Worm (Caenorhabditis elegans): Measurements from ENCODE around the gene F40G12.9.
A peak's percentile ranks its signal among the peaks of the same experiment; 100 is the strongest.

Gene F40G12.9

DNA sequence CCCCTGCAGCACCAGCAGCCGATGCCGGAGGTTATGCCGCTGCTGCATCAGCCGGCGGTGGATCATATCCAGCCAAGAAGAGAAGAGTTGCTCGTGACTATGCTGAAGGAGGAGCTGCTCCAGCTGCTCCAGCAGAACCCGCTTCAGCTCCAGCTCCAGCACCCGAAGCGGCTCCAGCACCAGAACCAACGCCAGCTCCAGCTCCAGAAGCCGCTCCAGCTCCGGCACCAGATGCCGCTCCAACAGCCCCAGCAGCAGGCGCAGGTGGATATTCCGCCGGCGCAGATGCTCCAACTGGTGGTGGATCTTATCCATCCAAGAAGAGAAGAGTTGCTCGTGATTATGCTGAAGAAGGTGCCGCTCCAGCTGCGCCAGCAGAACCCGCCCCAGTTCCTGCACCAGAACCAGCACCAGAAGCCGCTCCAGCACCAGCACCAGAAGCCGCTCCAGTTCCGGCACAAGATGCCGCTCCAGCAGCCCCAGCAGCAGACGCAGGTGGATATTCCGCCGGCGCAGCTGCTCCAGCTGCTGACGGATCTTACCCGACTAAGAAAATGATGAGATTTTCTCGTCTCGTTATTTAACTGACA lies 38.4 kb downstream of the F40G12.9 start:
- TF ChIP-seq madf-5 (GFP tag; IDR thresholded peaks at IDR 0.05) (no peak), lim-7 (GFP tag; IDR thresholded peaks at IDR 0.05) (0 out of 2 replicates have a peak, but pooled peaks have one; percentile 55), pha-4 (GFP tag; IDR thresholded peaks at IDR 0.05) (peak; percentile 33; the same call in 1 of the 2 replicates), pha-4 (tag; optimal IDR thresholded peaks at IDR 0.05) (no peak), dve-1 (tag; optimal IDR thresholded peaks at IDR 0.05; ENCODE audit: insufficient read depth) (no peak), set-16 (GFP tag; IDR thresholded peaks at IDR 0.05) (peak; percentile 99), tra-1 (GFP tag; IDR thresholded peaks at IDR 0.05) (no peak), mdt-29 (GFP tag; IDR thresholded peaks at IDR 0.05) (no peak), cey-2 (tag; optimal IDR thresholded peaks at IDR 0.05; ENCODE audit: borderline replicate concordance, insufficient read depth) (no peak), mdl-1 (tag; optimal IDR thresholded peaks at IDR 0.05) (no peak), lin-13 (GFP tag; optimal IDR thresholded peaks at IDR 0.05) (no peak), lin-1 (GFP tag; IDR thresholded peaks at IDR 0.05) (no peak), hlh-30 (tag; optimal IDR thresholded peaks at IDR 0.05; ENCODE audit: insufficient read depth) (no peak), T20F7.1 (GFP tag; optimal IDR thresholded peaks at IDR 0.05) (no peak), mxl-3 (GFP tag; optimal IDR thresholded peaks at IDR 0.05) (no peak), tag-97 (GFP tag; IDR thresholded peaks at IDR 0.05) (no peak), ZK337.2 (GFP tag; IDR thresholded peaks at IDR 0.05) (no peak), hmg-1.1 (GFP tag; IDR thresholded peaks at IDR 0.05) (no peak), dmd-6 (GFP tag; IDR thresholded peaks at IDR 0.05) (no peak), dmd-8 (GFP tag; IDR thresholded peaks at IDR 0.05) (0 out of 2 replicates have a peak, but pooled peaks have one; percentile 33), dmd-9 (GFP tag; IDR thresholded peaks at IDR 0.05) (peak; percentile 24; the same call in 1 of the 2 replicates)

ce11 chrV:14322743-14323142 lies 40.3 kb downstream of the F40G12.9 start, which contains the start of gene F47B8.3:
F47B8.3 (minus strand) TSS chrV:14323003.
- TF ChIP-seq ama-1 (optimal IDR thresholded peaks at IDR 0.05) = no peak
- peak in 1 of 2 experiments; percentile 49 for TF ChIP-seq lsy-2 (tag; optimal IDR thresholded peaks at IDR 0.05)
- TF ChIP-seq dmd-6 (GFP tag; IDR thresholded peaks at IDR 0.05) = no peak
- no peak for TF ChIP-seq ceh-32 (tag; optimal IDR thresholded peaks at IDR 0.05; ENCODE audit: poor library complexity)
- TF ChIP-seq hlh-11 (tag; optimal IDR thresholded peaks at IDR 0.05) = peak; percentile 31
- no peak for TF ChIP-seq F26F4.8 (GFP tag; conservative IDR thresholded peaks at IDR 0.05)
- TF ChIP-seq daf-16 (GFP tag; optimal IDR thresholded peaks at IDR 0.05) = no peak
- TF ChIP-seq daf-16 (tag; optimal IDR thresholded peaks at IDR 0.05) = peak; percentile 9
- no peak for TF ChIP-seq duxl-1 (tag; optimal IDR thresholded peaks at IDR 0.05; ENCODE audit: poor library complexity)
- TF ChIP-seq nhr-6 (tag; optimal IDR thresholded peaks at IDR 0.05) = peak; percentile 42
- TF ChIP-seq nhr-28 (tag; optimal IDR thresholded peaks at IDR 0.05) = peak; percentile 50
- peak; percentile 3 for TF ChIP-seq dve-1 (tag; optimal IDR thresholded peaks at IDR 0.05; ENCODE audit: insufficient read depth)
- TF ChIP-seq jun-1 (tag; optimal IDR thresholded peaks at IDR 0.05) = no peak
- no peak for TF ChIP-seq R02D3.7 (tag; optimal IDR thresholded peaks at IDR 0.05)
- peak; percentile 59 for TF ChIP-seq mep-1 (tag; optimal IDR thresholded peaks at IDR 0.05)
- TF ChIP-seq hlh-30 (tag; optimal IDR thresholded peaks at IDR 0.05; ENCODE audit: insufficient read depth) = peak; percentile 75
- TF ChIP-seq attf-4 (tag; optimal IDR thresholded peaks at IDR 0.05) = no peak
- no peak for TF ChIP-seq php-3 (GFP tag; IDR thresholded peaks at IDR 0.05)
- TF ChIP-seq rbr-2 (tag; optimal IDR thresholded peaks at IDR 0.05) = peak; percentile 19
- no peak for TF ChIP-seq nhr-10 (tag; optimal IDR thresholded peaks at IDR 0.05)
- no peak for TF ChIP-seq T26A8.4 (GFP tag; IDR thresholded peaks at IDR 0.05)
- TF ChIP-seq ztf-11 (tag; optimal IDR thresholded peaks at IDR 0.05) = no peak
- TF ChIP-seq unc-62 (GFP tag; optimal IDR thresholded peaks at IDR 0.05 in 1 of 2) = no peak
- no peak for TF ChIP-seq unc-62 (tag; optimal IDR thresholded peaks at IDR 0.05)
- TF ChIP-seq mxl-2 (GFP tag; conservative IDR thresholded peaks at IDR 0.05) = no peak
- TF ChIP-seq mxl-3 (GFP tag; optimal IDR thresholded peaks at IDR 0.05) = peak; percentile 12
- TF ChIP-seq nhr-77 (tag; optimal IDR thresholded peaks at IDR 0.05) = no peak
- TF ChIP-seq hmg-1.1 (GFP tag; IDR thresholded peaks at IDR 0.05) = peak; percentile 48
- TF ChIP-seq mdl-1 (tag; optimal IDR thresholded peaks at IDR 0.05) = peak in 1 of 2 experiments; percentile 70
